Worm (Caenorhabditis elegans): ENCODE data around the gene nhr-129.

nhr-129 gene

DNA sequence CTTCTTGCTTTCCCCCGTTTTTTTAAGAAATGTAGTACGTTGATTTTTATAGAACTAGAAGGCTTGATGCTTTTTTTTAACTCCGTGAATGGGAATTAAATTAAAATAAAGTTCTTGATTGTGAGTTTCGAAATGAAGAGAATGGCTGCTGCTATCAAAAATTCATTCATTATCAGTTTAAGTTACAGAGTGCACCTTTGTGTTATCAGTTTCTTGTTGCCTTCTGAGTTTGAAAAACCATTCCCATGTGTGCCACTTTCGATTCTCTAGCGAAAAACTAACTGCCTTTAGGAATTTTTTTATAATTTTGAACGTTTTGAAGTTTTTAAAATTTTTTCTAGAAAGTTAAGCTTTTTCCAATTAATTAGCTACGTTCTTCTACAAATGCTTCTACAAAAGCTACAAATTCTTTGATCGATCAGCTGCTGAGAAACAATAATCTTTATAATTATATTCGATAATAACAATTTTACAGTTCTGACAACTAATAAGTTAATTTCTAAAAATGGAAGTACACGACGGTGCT is 26.1 kb downstream of the nhr-129 start, which contains the start of gene C26E1.2:
Gene C26E1.2, plus strand, starts transcription at position 476 of the 526 bp plus-strand sequence.
- TF ChIP-seq daf-12 (tag; optimal IDR thresholded peaks at IDR 0.05) (no peak), pqm-1 (tag; optimal IDR thresholded peaks at IDR 0.05) (peak; percentile 11), elt-2 (tag; optimal IDR thresholded peaks at IDR 0.05) (peak; percentile 83)

DNA sequence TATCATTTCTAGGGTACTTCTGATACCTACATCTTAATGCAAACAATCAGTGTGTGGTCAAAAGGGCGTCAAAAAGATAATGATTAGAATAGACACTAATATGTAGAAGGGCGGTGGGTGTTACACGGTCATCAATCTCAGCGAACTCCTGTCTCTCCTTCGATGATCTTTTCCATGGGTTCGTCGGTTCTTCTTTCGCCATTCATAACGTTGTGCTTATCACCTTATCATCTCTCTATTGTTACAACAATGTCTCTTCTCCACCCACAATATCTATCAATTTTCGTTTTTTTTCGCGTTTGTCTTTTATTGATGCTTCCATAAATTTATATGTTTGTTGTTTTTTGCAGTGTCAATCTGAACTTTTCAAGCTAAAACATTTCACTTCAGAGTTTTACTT is 29.4 kb downstream of the nhr-129 start, which contains the start of gene ceh-79:
Gene ceh-79, plus strand, starts transcription at position 391 of the 400 bp plus-strand sequence.
- TF ChIP-seq mml-1 (tag; optimal IDR thresholded peaks at IDR 0.05), result no peak
- TF ChIP-seq elt-2 (tag; optimal IDR thresholded peaks at IDR 0.05), result peak; percentile 57
- TF ChIP-seq ztf-4 (tag; optimal IDR thresholded peaks at IDR 0.05), result no peak

DNA sequence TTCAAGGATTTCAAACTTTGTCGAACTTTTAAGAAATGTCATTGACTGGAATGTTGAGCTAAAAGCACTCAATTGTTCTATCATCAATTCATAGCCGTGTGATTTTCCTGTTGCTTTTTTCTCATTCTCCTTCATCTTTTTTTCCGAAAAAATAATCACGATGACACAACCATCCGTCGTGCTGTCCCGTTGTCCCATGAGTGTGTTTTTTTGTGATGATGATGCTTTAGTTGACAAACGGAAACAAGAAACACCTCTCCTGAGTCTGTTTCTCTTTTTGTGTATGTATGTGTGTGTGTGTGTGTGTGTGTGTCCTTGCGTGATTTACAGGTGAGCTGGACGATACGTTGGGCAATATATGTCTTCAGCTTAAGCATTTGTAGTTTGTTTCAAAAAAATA is 30.3 kb downstream of the nhr-129 start:
- TF ChIP-seq nhr-77 (tag; optimal IDR thresholded peaks at IDR 0.05), result no peak
- TF ChIP-seq lsy-12 (tag; optimal IDR thresholded peaks at IDR 0.05), result no peak
- no peak for TF ChIP-seq nhr-11 (tag; optimal IDR thresholded peaks at IDR 0.05)
- TF ChIP-seq jun-1 (tag; optimal IDR thresholded peaks at IDR 0.05), result no peak
- no peak for TF ChIP-seq nhr-28 (tag; optimal IDR thresholded peaks at IDR 0.05)
- TF ChIP-seq unc-39 (tag; optimal IDR thresholded peaks at IDR 0.05), result no peak
- no peak for TF ChIP-seq ztf-11 (tag; optimal IDR thresholded peaks at IDR 0.05)

DNA sequence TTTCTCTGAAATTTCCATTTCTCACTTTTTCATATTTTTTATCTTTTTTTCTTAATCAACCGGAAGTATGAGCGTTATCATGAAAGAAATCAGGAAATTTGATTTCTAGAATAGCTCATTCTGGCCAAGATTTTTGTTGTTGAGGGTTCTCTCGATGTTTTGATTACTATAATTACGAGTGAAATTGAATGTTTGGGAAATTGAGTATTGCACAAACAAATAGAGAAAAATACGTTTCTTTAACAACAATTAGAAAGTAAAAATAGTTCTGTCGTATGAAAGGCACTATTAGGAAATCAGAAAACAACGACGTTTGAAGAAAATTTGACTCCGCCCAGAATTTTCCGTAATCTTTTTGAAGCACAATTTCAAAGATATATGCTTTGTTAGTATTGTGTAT is 31.4 kb downstream of the nhr-129 start:
- TF ChIP-seq ceh-9 (tag; optimal IDR thresholded peaks at IDR 0.05) (no peak), ztf-4 (tag; optimal IDR thresholded peaks at IDR 0.05) (no peak), zag-1 (tag; optimal IDR thresholded peaks at IDR 0.05) (no peak), lin-39 (tag; optimal IDR thresholded peaks at IDR 0.05) (no peak), unc-39 (tag; optimal IDR thresholded peaks at IDR 0.05) (no peak), ZK546.5 (tag; optimal IDR thresholded peaks at IDR 0.05) (no peak), egl-27 (tag; optimal IDR thresholded peaks at IDR 0.05) (no peak)

DNA sequence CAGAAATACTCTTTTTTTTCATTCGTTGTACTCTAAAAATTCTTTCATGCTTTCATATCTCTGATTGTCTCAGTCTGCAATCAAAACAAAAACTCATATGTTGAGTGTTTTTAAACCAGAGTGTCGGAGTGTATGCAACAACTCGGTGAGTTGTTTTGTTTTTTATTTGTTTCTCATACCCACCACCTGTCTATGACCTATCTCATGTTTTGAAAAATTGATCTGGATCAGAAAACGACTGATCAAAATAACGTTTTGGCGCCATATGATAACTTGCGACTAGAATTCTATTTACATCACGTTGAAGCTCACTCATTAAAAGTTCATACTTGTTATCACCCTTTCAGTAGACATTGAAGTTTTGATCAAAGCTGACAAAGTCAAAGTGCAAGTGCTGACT is 32.1 kb downstream of the nhr-129 start:
- TF ChIP-seq ceh-16 (tag; optimal IDR thresholded peaks at IDR 0.05) (no peak), pha-4 (tag; optimal IDR thresholded peaks at IDR 0.05) (no peak), ztf-11 (tag; optimal IDR thresholded peaks at IDR 0.05) (no peak), skn-1 (tag; optimal IDR thresholded peaks at IDR 0.05) (no peak), daf-12 (tag; optimal IDR thresholded peaks at IDR 0.05) (no peak), nhr-25 (tag; optimal IDR thresholded peaks at IDR 0.05) (no peak), aly-2 (tag; optimal IDR thresholded peaks at IDR 0.05) (no peak), ZK546.5 (tag; optimal IDR thresholded peaks at IDR 0.05) (no peak), sea-2 (GFP tag; optimal IDR thresholded peaks at IDR 0.05) (no peak), unc-62 (GFP tag; optimal IDR thresholded peaks at IDR 0.05) (no peak), fkh-10 (GFP tag; optimal IDR thresholded peaks at IDR 0.05) (no peak), nhr-11 (tag; optimal IDR thresholded peaks at IDR 0.05) (no peak)

DNA sequence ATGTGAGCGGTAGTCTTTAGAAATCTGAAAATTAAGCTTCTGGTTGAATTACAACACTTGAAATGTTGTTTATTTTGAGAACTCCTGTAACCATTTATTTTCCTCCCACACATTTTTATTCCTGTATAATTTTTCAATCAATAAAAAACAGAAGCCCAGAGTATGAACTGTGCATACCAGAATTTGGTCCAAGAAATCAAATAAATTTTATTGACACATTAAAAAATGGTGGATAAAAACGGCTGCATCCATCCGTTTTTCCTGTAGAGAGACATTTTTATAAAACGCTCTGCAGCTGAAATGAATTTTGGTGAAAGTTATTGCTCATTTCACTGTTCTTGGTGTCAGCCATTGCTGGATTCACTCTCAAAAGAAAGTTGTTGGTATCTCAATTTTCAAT is 33.6 kb downstream of the nhr-129 start, which contains the start of gene C26E1.1:
Gene C26E1.1, plus strand, starts transcription at position 301 of the 400 bp plus-strand sequence.
- TF ChIP-seq nhr-28 (tag; optimal IDR thresholded peaks at IDR 0.05), result no peak
- no peak for TF ChIP-seq nhr-23 (tag; optimal IDR thresholded peaks at IDR 0.05)
- TF ChIP-seq daf-12 (tag; optimal IDR thresholded peaks at IDR 0.05), result no peak

DNA sequence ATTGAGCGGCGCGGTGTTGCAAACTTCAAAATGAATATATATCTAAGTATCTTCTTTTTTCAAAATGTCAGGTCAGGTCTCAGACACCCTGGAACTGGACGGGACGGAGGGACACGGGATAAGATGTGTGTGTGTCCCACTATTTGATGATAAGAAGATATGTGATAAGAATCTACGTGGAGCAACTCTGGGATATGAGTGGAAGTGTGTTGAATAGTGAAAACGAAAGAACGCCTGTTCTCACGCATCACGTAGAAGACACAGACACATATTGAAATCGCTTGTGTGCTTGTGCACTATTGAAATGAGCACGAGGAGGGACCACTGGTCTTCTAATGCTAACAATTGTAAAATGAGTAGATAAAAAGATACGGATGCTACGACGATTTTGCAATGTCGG is 35.0 kb downstream of the nhr-129 start, which contains the start of gene uig-1:
Gene uig-1, minus strand, starts transcription at position 120 of the 400 bp plus-strand sequence.
- peak; percentile 30 for TF ChIP-seq nfya-1 (tag; optimal IDR thresholded peaks at IDR 0.05; ENCODE audit: insufficient read depth)
- no peak for TF ChIP-seq ZK546.5 (tag; optimal IDR thresholded peaks at IDR 0.05)

DNA sequence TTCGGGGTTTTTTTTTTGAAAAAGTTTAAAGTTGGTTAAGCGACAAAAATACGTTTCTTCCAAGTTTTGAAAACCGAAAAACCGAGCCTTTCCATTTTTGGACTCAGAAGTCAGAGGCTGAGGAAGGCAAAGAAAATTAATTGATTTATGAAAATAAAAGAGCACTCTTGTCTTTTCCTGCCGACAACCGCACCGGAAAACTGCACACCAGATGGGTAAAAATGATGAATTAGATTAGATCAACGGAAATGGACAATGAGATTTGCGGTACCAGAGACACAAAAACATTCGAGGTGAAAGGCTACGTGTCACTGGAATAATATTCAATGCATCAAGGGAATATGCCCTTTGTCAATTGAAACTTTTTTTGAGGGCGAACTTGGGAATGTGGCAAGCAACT is 36.3 kb downstream of the nhr-129 start:
- TF ChIP-seq elt-3 (tag; optimal IDR thresholded peaks at IDR 0.05), result no peak
- TF ChIP-seq sea-2 (GFP tag; optimal IDR thresholded peaks at IDR 0.05), result no peak
- no peak for TF ChIP-seq fkh-10 (GFP tag; optimal IDR thresholded peaks at IDR 0.05)
- no peak for TF ChIP-seq unc-62 (GFP tag; optimal IDR thresholded peaks at IDR 0.05)
- TF ChIP-seq lin-15B (tag; optimal IDR thresholded peaks at IDR 0.05), result no peak
- TF ChIP-seq nfya-1 (tag; optimal IDR thresholded peaks at IDR 0.05; ENCODE audit: insufficient read depth), result no peak
- no peak for TF ChIP-seq skn-1 (tag; optimal IDR thresholded peaks at IDR 0.05)
- TF ChIP-seq nhr-23 (tag; optimal IDR thresholded peaks at IDR 0.05), result no peak
- no peak for TF ChIP-seq nhr-12 (tag; optimal IDR thresholded peaks at IDR 0.05)
- no peak for TF ChIP-seq eor-1 (tag; optimal IDR thresholded peaks at IDR 0.05)
- no peak for TF ChIP-seq egl-27 (tag; optimal IDR thresholded peaks at IDR 0.05)
- TF ChIP-seq ztf-4 (tag; optimal IDR thresholded peaks at IDR 0.05), result no peak
- TF ChIP-seq snpc-4 (tag; optimal IDR thresholded peaks at IDR 0.05), result no peak
- TF ChIP-seq ama-1 (optimal IDR thresholded peaks at IDR 0.05), result no peak
- no peak for TF ChIP-seq mml-1 (tag; optimal IDR thresholded peaks at IDR 0.05)
- no peak for TF ChIP-seq pqm-1 (tag; optimal IDR thresholded peaks at IDR 0.05)
- no peak for TF ChIP-seq ceh-9 (tag; optimal IDR thresholded peaks at IDR 0.05)
- TF ChIP-seq elt-2 (tag; optimal IDR thresholded peaks at IDR 0.05), result no peak

Measured in whole organism, L3 larva.